Worm (Caenorhabditis elegans) whole organism, mixed stage, embryonic: ENCODE data around the gene K02E7.7.

Source experiments
- blmp-1 ChIP-seq: fragments of 150-350 bp; optimal IDR thresholded peaks from 2 replicates; lab custom pipeline; 2014; ENCODE audit warnings: missing biosample characterization, missing genetic modification characterization
- ceh-39 ChIP-seq: fragments of 150-350 bp; optimal IDR thresholded peaks from 2 replicates; lab custom pipeline; 2014; ENCODE audit warnings: missing biosample characterization, missing genetic modification characterization
- ceh-43 ChIP-seq: fragments of 200-800 bp; sonication (Bioruptor generic); optimal IDR thresholded peaks from 2 replicates; lab custom pipeline; 2018; ENCODE audit warnings: mild to moderate bottlenecking, missing genetic modification characterization, moderate library complexity, missing compliant biosample characterization
- ceh-83 ChIP-seq: fragments of 200-800 bp; sonication (Bioruptor generic); optimal IDR thresholded peaks from 2 replicates; lab custom pipeline; 2018; ENCODE audit warnings: mild to moderate bottlenecking, missing genetic modification characterization, missing compliant biosample characterization
- ces-1 ChIP-seq: fragments of 150-350 bp; optimal IDR thresholded peaks from 2 replicates; lab custom pipeline; 2014; ENCODE audit warnings: missing biosample characterization, missing genetic modification reagents, missing genetic modification characterization
- cnd-1 ChIP-seq: fragments of 200-800 bp; sonication (Bioruptor generic); optimal IDR thresholded peaks from 2 replicates; lab custom pipeline; 2018; ENCODE audit warnings: mild to moderate bottlenecking, missing genetic modification characterization, missing compliant biosample characterization
- drap-1 ChIP-seq: fragments of 200-800 bp; sonication (Bioruptor generic); optimal IDR thresholded peaks from 3 replicates; lab custom pipeline; 2018; ENCODE audit warnings: mild to moderate bottlenecking, missing genetic modification characterization, missing compliant biosample characterization
- elt-3 ChIP-seq: fragments of 150-350 bp; optimal IDR thresholded peaks from 2 replicates; lab custom pipeline; 2014; ENCODE audit warnings: missing biosample characterization, missing genetic modification characterization
- ham-2 ChIP-seq: fragments of 200-800 bp; sonication (Bioruptor generic); optimal IDR thresholded peaks from 2 replicates; lab custom pipeline; 2018; ENCODE audit warnings: mild to moderate bottlenecking, missing genetic modification characterization, missing compliant biosample characterization
- hlh-1 ChIP-seq: fragments of 150-350 bp; optimal IDR thresholded peaks from 2 replicates; lab custom pipeline; 2014; ENCODE audit warnings: missing biosample characterization, missing genetic modification reagents, missing genetic modification characterization
- lin-13 ChIP-seq: fragments of 150-350 bp; optimal IDR thresholded peaks from 2 replicates; lab custom pipeline; 2014; ENCODE audit warnings: missing biosample characterization, missing genetic modification characterization
- lin-32 ChIP-seq: fragments of 200-800 bp; sonication (Bioruptor generic); optimal IDR thresholded peaks from 2 replicates; lab custom pipeline; 2018; ENCODE audit warnings: mild to moderate bottlenecking, missing genetic modification characterization, missing compliant biosample characterization
- lsy-2 ChIP-seq: fragments of 150-350 bp; optimal IDR thresholded peaks from 2 replicates; lab custom pipeline; 2014; ENCODE audit warnings: missing biosample characterization, missing genetic modification characterization
- mab-5 ChIP-seq: fragments of 150-350 bp; optimal IDR thresholded peaks from 2 replicates; lab custom pipeline; 2014; ENCODE audit warnings: missing biosample characterization, missing genetic modification characterization
- mep-1 ChIP-seq: fragments of 150-350 bp; optimal IDR thresholded peaks from 2 replicates; lab custom pipeline; 2017; ENCODE audit warnings: missing biosample characterization, missing genetic modification reagents, missing genetic modification characterization, inconsistent platforms
- mls-2 ChIP-seq: sonication (generic microtip); optimal IDR thresholded peaks from 2 replicates; lab custom pipeline; 2016; ENCODE audit warnings: mild to moderate bottlenecking, missing genetic modification characterization, moderate library complexity, missing compliant biosample characterization
- nhr-28 ChIP-seq: fragments of 150-350 bp; optimal IDR thresholded peaks from 2 replicates; lab custom pipeline; 2014; ENCODE audit warnings: missing biosample characterization, missing genetic modification characterization
- nhr-76 ChIP-seq: sonication (generic microtip); optimal IDR thresholded peaks from 2 replicates; lab custom pipeline; 2017; ENCODE audit warnings: missing biosample characterization, missing genetic modification characterization
- pha-4 ChIP-seq: fragments of 150-350 bp; optimal IDR thresholded peaks from 2 replicates; lab custom pipeline; 2018; ENCODE audit warnings: missing biosample characterization, missing genetic modification reagents, missing genetic modification characterization
- snpc-4 ChIP-seq: fragments of 150-350 bp; optimal IDR thresholded peaks from 2 replicates; lab custom pipeline; 2014; ENCODE audit warnings: missing biosample characterization, missing genetic modification characterization
- sptf-1 ChIP-seq: sonication (generic microtip); optimal IDR thresholded peaks from 2 replicates; lab custom pipeline; 2017; ENCODE audit warnings: mild to moderate bottlenecking, missing genetic modification characterization, moderate library complexity, missing compliant biosample characterization
- tbx-8 ChIP-seq: fragments of 200-800 bp; sonication (Bioruptor generic); optimal IDR thresholded peaks from 2 replicates; lab custom pipeline; 2018; ENCODE audit warnings: mild to moderate bottlenecking, missing genetic modification characterization, moderate library complexity, missing compliant biosample characterization
- unc-62 ChIP-seq: fragments of 150-350 bp; optimal IDR thresholded peaks from 2 replicates; lab custom pipeline; 2014; ENCODE audit warnings: missing biosample characterization, missing genetic modification reagents, missing genetic modification characterization
- zip-8 ChIP-seq: fragments of 150-350 bp; optimal IDR thresholded peaks from 2 replicates; lab custom pipeline; 2014; ENCODE audit warnings: missing biosample characterization, missing genetic modification characterization
- ztf-11 ChIP-seq: fragments of 150-350 bp; optimal IDR thresholded peaks from 2 replicates; lab custom pipeline; 2014; ENCODE audit warnings: missing biosample characterization, missing genetic modification characterization

The K02E7.7 gene

DNA sequence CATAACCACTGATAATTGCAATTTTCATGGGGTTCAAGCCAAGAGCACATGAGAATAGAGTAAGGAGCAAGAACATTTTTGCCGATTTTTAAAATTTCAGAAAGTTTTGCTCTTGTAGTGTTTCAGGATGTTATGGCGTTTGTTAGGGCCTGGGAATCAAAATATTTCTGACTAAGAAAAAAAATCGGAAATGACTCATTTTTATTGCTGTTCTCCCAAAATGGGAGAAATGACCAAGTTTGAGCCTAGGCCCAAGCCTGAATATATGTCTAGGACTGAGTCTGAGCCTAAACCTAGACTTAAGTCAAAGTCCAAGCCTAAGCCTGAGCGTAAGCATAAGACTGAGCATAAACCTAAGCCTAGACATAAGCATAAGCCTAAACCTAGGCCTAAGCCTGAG, 49.6 kb downstream of the K02E7.7 start, which contains the start of gene T13B5.9:
T13B5.9 (minus strand) TSS at position 101 of the 400 bp plus-strand sequence.
- TF ChIP-seq snpc-4 (tag; lab: Kevin White, UChicago): no peak
- TF ChIP-seq lsy-2 (tag; lab: Kevin White, UChicago): no peak
- TF ChIP-seq ceh-83 (GFP tag; lab: Kevin White, UChicago): no peak
- TF ChIP-seq mab-5 (tag; lab: Kevin White, UChicago): no peak
- no peak for TF ChIP-seq hlh-1 (tag; lab: Kevin White, UChicago)
- no peak for TF ChIP-seq mep-1 (tag; lab: Kevin White, UChicago)
- no peak for TF ChIP-seq pha-4 (tag; lab: Kevin White, UChicago)
- TF ChIP-seq drap-1 (GFP tag; lab: Kevin White, UChicago): no peak
- TF ChIP-seq unc-62 (GFP tag; lab: Kevin White, UChicago): no peak
- TF ChIP-seq nhr-76 (tag; lab: Kevin White, UChicago): no peak
- TF ChIP-seq blmp-1 (tag; lab: Kevin White, UChicago): no peak
- TF ChIP-seq, all 35 proteins: peak for 0

ce11 chrII:1105291-1105690, 50.5 kb downstream of the K02E7.7 start:
- TF ChIP-seq mep-1 (tag; lab: Kevin White, UChicago) (no peak), mls-2 (tag; lab: Kevin White, UChicago) (no peak), mab-5 (tag; lab: Kevin White, UChicago) (no peak), tbx-8 (GFP tag; lab: Kevin White, UChicago) (no peak), cnd-1 (no peak), ceh-43 (GFP tag; lab: Kevin White, UChicago) (no peak), lin-32 (GFP tag; lab: Kevin White, UChicago) (no peak), unc-62 (GFP tag; lab: Kevin White, UChicago) (no peak), nhr-28 (tag; lab: Kevin White, UChicago) (no peak), blmp-1 (tag; lab: Kevin White, UChicago) (no peak), drap-1 (GFP tag; lab: Kevin White, UChicago) (no peak), nhr-76 (tag; lab: Kevin White, UChicago) (no peak), ces-1 (GFP tag; lab: Kevin White, UChicago) (no peak), lin-13 (no peak), zip-8 (tag; lab: Kevin White, UChicago) (no peak), elt-3 (tag; lab: Kevin White, UChicago) (no peak), ham-2 (no peak), sptf-1 (tag; lab: Kevin White, UChicago) (no peak), ceh-39 (no peak), ztf-11 (no peak)
